Worm (Caenorhabditis elegans) whole organism, L2 larva: ENCODE results near the gene rpl-3.

ENCODE experiments used
- ceh-16 ChIP-seq: fragments of 150-350 bp; optimal IDR thresholded peaks from 2 replicates; lab custom pipeline; 2014; ENCODE audit warnings: missing biosample characterization, missing genetic modification characterization
- dmd-4 ChIP-seq: sonication (generic microtip); optimal IDR thresholded peaks from 2 replicates; lab custom pipeline; 2017; ENCODE audit warnings: missing biosample characterization, missing genetic modification characterization
- nhr-237 ChIP-seq: fragments of 150-350 bp; optimal IDR thresholded peaks from 2 replicates; lab custom pipeline; 2014; ENCODE audit warnings: missing biosample characterization, missing genetic modification characterization
- snpc-4 ChIP-seq: fragments of 150-350 bp; optimal IDR thresholded peaks from 2 replicates; lab custom pipeline; 2014; ENCODE audit warnings: missing biosample characterization, missing genetic modification characterization
- unc-62 ChIP-seq: fragments of 150-350 bp; optimal IDR thresholded peaks from 2 replicates; lab custom pipeline; 2014; ENCODE audit warnings: missing biosample characterization, missing genetic modification reagents, missing genetic modification characterization
- ztf-11 ChIP-seq: sonication (generic microtip); optimal IDR thresholded peaks from 2 replicates; lab custom pipeline; 2017; ENCODE audit warnings: missing biosample characterization, missing genetic modification characterization

DNA sequence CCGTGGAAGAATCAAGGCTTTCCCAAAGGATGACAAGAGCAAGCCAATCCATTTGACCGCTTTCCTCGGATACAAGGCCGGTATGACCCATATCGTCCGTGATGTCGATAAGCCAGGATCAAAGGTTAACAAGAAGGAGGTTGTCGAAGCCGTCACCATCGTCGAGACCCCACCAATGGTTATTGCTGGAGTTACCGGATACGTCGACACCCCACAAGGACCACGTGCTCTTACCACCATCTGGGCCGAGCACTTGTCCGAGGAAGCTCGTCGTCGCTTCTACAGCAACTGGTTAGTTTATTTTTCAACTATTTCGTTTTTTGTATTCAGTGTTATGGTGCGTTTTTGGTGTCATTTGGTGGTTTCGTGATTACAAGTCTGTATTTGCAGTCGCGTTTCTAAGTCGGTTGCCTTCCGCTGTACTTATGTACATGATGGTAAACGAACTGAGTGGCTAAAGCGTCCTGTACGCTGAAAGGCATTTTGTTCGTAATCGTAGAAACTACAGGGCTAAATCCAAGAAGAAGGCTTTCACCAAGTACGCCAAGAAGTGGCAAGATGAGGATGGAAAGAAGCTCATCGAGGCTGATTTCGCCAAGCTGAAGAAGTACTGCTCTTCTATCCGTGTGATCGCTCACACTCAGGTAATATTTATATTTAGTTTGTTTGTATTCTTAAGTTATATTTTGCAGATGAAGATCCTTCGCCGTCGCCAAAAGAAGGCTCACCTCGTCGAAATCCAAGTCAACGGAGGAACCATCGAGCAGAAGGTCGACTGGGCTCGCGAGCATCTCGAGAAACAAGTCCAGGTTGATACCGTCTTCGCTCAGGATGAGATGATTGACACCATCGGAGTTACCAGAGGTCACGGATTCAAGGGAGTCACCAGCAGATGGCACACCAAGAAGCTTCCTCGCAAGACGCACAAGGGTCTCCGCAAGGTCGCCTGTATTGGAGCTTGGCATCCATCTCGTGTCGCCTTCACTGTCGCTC, 579 bp downstream of the rpl-3 start:
- TF ChIP-seq snpc-4, result no peak
- no peak for TF ChIP-seq ceh-16
- no peak for TF ChIP-seq ztf-11 (tag; lab: Kevin White, UChicago)
- TF ChIP-seq nhr-237, result no peak
- TF ChIP-seq dmd-4 (tag; lab: Kevin White, UChicago), result no peak
- no peak for TF ChIP-seq unc-62 (GFP tag; lab: Kevin White, UChicago)
